Worm (Caenorhabditis elegans): ENCODE results near the gene F56D6.14.

Gene F56D6.14

ce11 chrIV:3917405-3917804 is at the start of gene F56D6.14:
Gene F56D6.14 (plus strand): TSS chrIV:3917705.
- TF ChIP-seq nhr-237 (tag; optimal IDR thresholded peaks at IDR 0.05) (no peak), C34F6.9 (tag; optimal IDR thresholded peaks at IDR 0.05) (no peak), egl-27 (tag; optimal IDR thresholded peaks at IDR 0.05) (no peak), lin-11 (tag; optimal IDR thresholded peaks at IDR 0.05) (no peak), unc-62 (GFP tag; optimal IDR thresholded peaks at IDR 0.05) (no peak), nhr-23 (tag; optimal IDR thresholded peaks at IDR 0.05) (no peak), mdl-1 (tag; optimal IDR thresholded peaks at IDR 0.05) (no peak), ceh-82 (tag; optimal IDR thresholded peaks at IDR 0.05) (no peak), mab-5 (tag; optimal IDR thresholded peaks at IDR 0.05) (no peak), unc-39 (tag; optimal IDR thresholded peaks at IDR 0.05) (no peak), nhr-129 (tag; optimal IDR thresholded peaks at IDR 0.05) (no peak), dmd-4 (tag; optimal IDR thresholded peaks at IDR 0.05) (no peak), blmp-1 (tag; optimal IDR thresholded peaks at IDR 0.05; ENCODE audit: insufficient read depth) (no peak), Y55F3AM.14 (GFP tag; optimal IDR thresholded peaks at IDR 0.05) (no peak), skn-1 (tag; optimal IDR thresholded peaks at IDR 0.05) (no peak), nhr-11 (tag; optimal IDR thresholded peaks at IDR 0.05) (no peak), unc-55 (GFP tag; optimal IDR thresholded peaks at IDR 0.05) (no peak), crh-2 (tag; optimal IDR thresholded peaks at IDR 0.05) (no peak), nhr-10 (tag; optimal IDR thresholded peaks at IDR 0.05) (no peak), lsy-2 (tag; optimal IDR thresholded peaks at IDR 0.05) (no peak)

ce11 chrIV:3869875-3870274 is 47.6 kb upstream of the F56D6.14 start:
- TF ChIP-seq ztf-1 (GFP tag; conservative IDR thresholded peaks at IDR 0.05), result no peak
- TF ChIP-seq unc-62 (GFP tag; optimal IDR thresholded peaks at IDR 0.05), result no peak
- TF ChIP-seq aly-2 (tag; optimal IDR thresholded peaks at IDR 0.05), result no peak
- no peak for TF ChIP-seq nhr-21 (tag; optimal IDR thresholded peaks at IDR 0.05)
- no peak for TF ChIP-seq nhr-10 (tag; optimal IDR thresholded peaks at IDR 0.05)
- no peak for TF ChIP-seq nhr-23 (tag; optimal IDR thresholded peaks at IDR 0.05)
- TF ChIP-seq egl-27 (tag; optimal IDR thresholded peaks at IDR 0.05), result no peak
- TF ChIP-seq gmeb-1 (tag; optimal IDR thresholded peaks at IDR 0.05), result no peak
- no peak for TF ChIP-seq mab-5 (tag; optimal IDR thresholded peaks at IDR 0.05)
- TF ChIP-seq lin-39 (tag; optimal IDR thresholded peaks at IDR 0.05), result no peak
- TF ChIP-seq elt-1 (tag; optimal IDR thresholded peaks at IDR 0.05), result no peak
- no peak for TF ChIP-seq sem-4 (tag; optimal IDR thresholded peaks at IDR 0.05)
- no peak for TF ChIP-seq unc-39 (tag; optimal IDR thresholded peaks at IDR 0.05)
- no peak for TF ChIP-seq skn-1 (tag; optimal IDR thresholded peaks at IDR 0.05)
- no peak for TF ChIP-seq dmd-4 (tag; optimal IDR thresholded peaks at IDR 0.05)
- TF ChIP-seq blmp-1 (tag; optimal IDR thresholded peaks at IDR 0.05; ENCODE audit: insufficient read depth), result no peak
- no peak for TF ChIP-seq ztf-11 (tag; optimal IDR thresholded peaks at IDR 0.05)
- no peak for TF ChIP-seq nhr-25 (tag; optimal IDR thresholded peaks at IDR 0.05)
- no peak for TF ChIP-seq ceh-82 (tag; optimal IDR thresholded peaks at IDR 0.05)
- no peak for TF ChIP-seq nhr-12 (tag; optimal IDR thresholded peaks at IDR 0.05)

ce11 chrIV:3873195-3873594 is 44.3 kb upstream of the F56D6.14 start:
- TF ChIP-seq blmp-1 (tag; optimal IDR thresholded peaks at IDR 0.05; ENCODE audit: insufficient read depth) (no peak), mbf-1 (tag; optimal IDR thresholded peaks at IDR 0.05) (no peak), peb-1 (tag; optimal IDR thresholded peaks at IDR 0.05) (no peak), elt-1 (tag; optimal IDR thresholded peaks at IDR 0.05) (no peak), C34F6.9 (tag; optimal IDR thresholded peaks at IDR 0.05) (no peak), sem-4 (tag; optimal IDR thresholded peaks at IDR 0.05) (no peak), gmeb-1 (tag; optimal IDR thresholded peaks at IDR 0.05) (no peak), unc-62 (GFP tag; optimal IDR thresholded peaks at IDR 0.05) (no peak)

- TF ChIP-seq nhr-21 (tag; optimal IDR thresholded peaks at IDR 0.05) (no peak), fos-1 (tag; optimal IDR thresholded peaks at IDR 0.05) (no peak), ztf-11 (tag; optimal IDR thresholded peaks at IDR 0.05) (no peak), ZK546.5 (tag; optimal IDR thresholded peaks at IDR 0.05) (no peak), F13H6.1 (tag; optimal IDR thresholded peaks at IDR 0.05) (no peak), sma-3 (GFP tag; optimal IDR thresholded peaks at IDR 0.05) (no peak), gmeb-1 (tag; optimal IDR thresholded peaks at IDR 0.05) (no peak), skn-1 (tag; optimal IDR thresholded peaks at IDR 0.05) (no peak), unc-55 (GFP tag; optimal IDR thresholded peaks at IDR 0.05) (no peak), nhr-129 (tag; optimal IDR thresholded peaks at IDR 0.05) (no peak), nhr-25 (tag; optimal IDR thresholded peaks at IDR 0.05) (no peak), mab-5 (tag; optimal IDR thresholded peaks at IDR 0.05) (no peak), ztf-1 (GFP tag; conservative IDR thresholded peaks at IDR 0.05) (no peak), R02D3.7 (tag; optimal IDR thresholded peaks at IDR 0.05) (no peak), lsy-2 (tag; optimal IDR thresholded peaks at IDR 0.05) (no peak)
These were observed 43.8 kb upstream of the F56D6.14 start, which contains the start of gene F37C4.5 for ce11 chrIV:3873706-3874105. Gene F37C4.5 (minus strand): TSS chrIV:3873806.

Data from whole organism, L2 larva.